Fruit fly (Drosophila melanogaster) whole organism, embryonic: Measurements from ENCODE around the gene Nos.

Experiments used
- Asciz ChIP-seq: fragments of 200-800 bp; sonication (Bioruptor generic); optimal IDR thresholded peaks from 2 replicates; lab custom pipeline; 2017; ENCODE audit warnings: missing biosample characterization, mild to moderate bottlenecking, missing genetic modification characterization, missing genetic modification reagents
- CG10366 ChIP-seq: fragments of 200-800 bp; sonication (Bioruptor generic); IDR thresholded peaks from 2 replicates; pipeline ENCODE4 v1.3.6; 2022; ENCODE audit warnings: missing biosample characterization, missing genetic modification characterization
- CG10462 ChIP-seq: fragments of 200-800 bp; sonication (Bioruptor generic); optimal IDR thresholded peaks from 2 replicates; lab custom pipeline; 2016; ENCODE audit warnings: missing biosample characterization, missing genetic modification characterization
- CG11247 ChIP-seq: fragments of 200-800 bp; sonication (Bioruptor generic); IDR thresholded peaks from 2 replicates; pipeline ENCODE4 v1.3.6; 2022; ENCODE audit warnings: missing biosample characterization, missing genetic modification characterization
- CG1233 ChIP-seq: fragments of 200-800 bp; sonication (Bioruptor generic); optimal IDR thresholded peaks from 4 replicates; lab custom pipeline; 2018; ENCODE audit warnings: missing biosample characterization, mild to moderate bottlenecking, missing genetic modification characterization
- CG12744 ChIP-seq: fragments of 200-800 bp; sonication (Bioruptor generic); optimal IDR thresholded peaks from 2 replicates; lab custom pipeline; 2016; ENCODE audit warnings: missing biosample characterization, missing genetic modification characterization
- CG14014 ChIP-seq: fragments of 200-800 bp; sonication (Bioruptor generic); IDR thresholded peaks from 2 replicates; pipeline ENCODE4 v1.3.6; 2022; ENCODE audit warnings: missing biosample characterization, missing genetic modification characterization
- CG1647 ChIP-seq: fragments of 200-800 bp; sonication (Bioruptor generic); optimal IDR thresholded peaks from 3 replicates; lab custom pipeline; 2016; ENCODE audit warnings: missing biosample characterization, missing genetic modification characterization
- CG16813 ChIP-seq: fragments of 200-800 bp; sonication (Bioruptor generic); IDR thresholded peaks from 3 replicates; pipeline ENCODE4 v1.3.6; 2022; ENCODE audit warnings: missing biosample characterization, missing genetic modification characterization; ENCODE audit not compliant: partially characterized antibody
- CG17802 ChIP-seq: fragments of 200-800 bp; sonication (Bioruptor generic); optimal IDR thresholded peaks from 2 replicates; lab custom pipeline; 2018; ENCODE audit warnings: missing biosample characterization, mild to moderate bottlenecking, missing genetic modification characterization, moderate library complexity
- CG3163 ChIP-seq: fragments of 200-800 bp; sonication (Bioruptor generic); optimal IDR thresholded peaks from 3 replicates; lab custom pipeline; 2016; ENCODE audit warnings: missing biosample characterization, missing genetic modification characterization
- CG4360 ChIP-seq: fragments of 200-800 bp; sonication (Bioruptor generic); IDR thresholded peaks from 2 replicates; pipeline ENCODE4 v1.3.6; 2022; ENCODE audit warnings: missing biosample characterization, missing genetic modification characterization
- CG4617 ChIP-seq: fragments of 200-800 bp; sonication (Bioruptor generic); optimal IDR thresholded peaks from 3 replicates; lab custom pipeline; 2016; ENCODE audit warnings: missing biosample characterization, missing genetic modification characterization, borderline replicate concordance
- CG6683 ChIP-seq: fragments of 200-800 bp; sonication (Bioruptor generic); optimal IDR thresholded peaks from 2 replicates; lab custom pipeline; 2017; ENCODE audit warnings: missing biosample characterization, mild to moderate bottlenecking, missing genetic modification characterization, missing genetic modification reagents
- CG6765 ChIP-seq: fragments of 200-800 bp; sonication (Bioruptor generic); optimal IDR thresholded peaks from 3 replicates; lab custom pipeline; 2017; ENCODE audit warnings: missing biosample characterization, mild to moderate bottlenecking, missing genetic modification characterization
- CG8765 ChIP-seq: fragments of 200-800 bp; sonication (Bioruptor generic); IDR thresholded peaks from 2 replicates; pipeline ENCODE4 v1.3.6; 2022; ENCODE audit warnings: missing biosample characterization, missing genetic modification characterization
- CG9437 ChIP-seq: fragments of 200-800 bp; sonication (Bioruptor generic); optimal IDR thresholded peaks from 2 replicates; lab custom pipeline; 2018; ENCODE audit warnings: missing biosample characterization, mild to moderate bottlenecking, missing genetic modification characterization
- CG9876 ChIP-seq: fragments of 200-800 bp; sonication (Bioruptor generic); optimal IDR thresholded peaks from 2 replicates; lab custom pipeline; 2016; ENCODE audit warnings: missing biosample characterization, missing genetic modification characterization
- Camta ChIP-seq: fragments of 200-800 bp; sonication (Bioruptor generic); optimal IDR thresholded peaks from 2 replicates; lab custom pipeline; 2016; ENCODE audit warnings: missing biosample characterization, missing genetic modification characterization
- CoRest ChIP-seq: fragments of 200-800 bp; sonication (Bioruptor generic); optimal IDR thresholded peaks from 3 replicates; lab custom pipeline; 2018; ENCODE audit warnings: missing biosample characterization, mild to moderate bottlenecking, missing genetic modification characterization, moderate library complexity
- Dll ChIP-seq: fragments of 200-800 bp; sonication (Bioruptor generic); IDR thresholded peaks from 4 replicates; pipeline ENCODE4 v1.3.6; 2022; ENCODE audit warnings: missing biosample characterization, missing genetic modification characterization; ENCODE audit not compliant: partially characterized antibody
- E2f1 ChIP-seq: fragments of 200-800 bp; sonication (Bioruptor generic); IDR thresholded peaks from 2 replicates; pipeline ENCODE4 v1.3.6; 2022; ENCODE audit warnings: missing biosample characterization, missing genetic modification characterization
- HHEX ChIP-seq: fragments of 200-800 bp; sonication (Bioruptor generic); optimal IDR thresholded peaks from 3 replicates; lab custom pipeline; 2017; ENCODE audit warnings: missing biosample characterization, mild to moderate bottlenecking, missing genetic modification characterization, missing genetic modification reagents
- HLH54F ChIP-seq: fragments of 200-800 bp; sonication (Bioruptor generic); optimal IDR thresholded peaks from 3 replicates; lab custom pipeline; 2016; ENCODE audit warnings: missing biosample characterization, missing genetic modification characterization
- HLHmδ ChIP-seq: fragments of 200-800 bp; sonication (Bioruptor generic); optimal IDR thresholded peaks from 2 replicates; lab custom pipeline; 2018; ENCODE audit warnings: missing biosample characterization, mild to moderate bottlenecking, missing genetic modification characterization, moderate library complexity
- MBD-R2 ChIP-seq: fragments of 200-800 bp; sonication (Bioruptor generic); IDR thresholded peaks from 2 replicates; pipeline ENCODE4 v1.3.6; 2022; ENCODE audit warnings: missing biosample characterization, missing genetic modification characterization
- NC2α ChIP-seq: fragments of 200-800 bp; sonication (Bioruptor generic); optimal IDR thresholded peaks from 2 replicates; lab custom pipeline; 2016; ENCODE audit warnings: missing biosample characterization, missing genetic modification characterization
- Nf-YC ChIP-seq: fragments of 200-800 bp; optimal IDR thresholded peaks from 3 replicates; lab custom pipeline; 2019; ENCODE audit warnings: missing biosample characterization, mild to moderate bottlenecking, missing genetic modification characterization, moderate library complexity
- Rfx ChIP-seq: fragments of 200-800 bp; sonication (Bioruptor generic); IDR thresholded peaks from 2 replicates; pipeline ENCODE4 v1.3.6; 2022; ENCODE audit warnings: missing biosample characterization, missing genetic modification characterization
- Stat92E ChIP-seq, 3 experiments: fragments of >200 bp in 2 of 3; fragments of 200-800 bp in 1 of 3; sonication (Bioruptor generic) in 1 of 3; optimal IDR thresholded peaks; 2 replicates each; lab custom pipeline; 2017 to 2019; ENCODE audit warnings: missing biosample characterization in 3 of 3, missing genetic modification characterization in 3 of 3, mild to moderate bottlenecking in 1 of 3, moderate library complexity in 1 of 3
- ab ChIP-seq: fragments of 200-800 bp; sonication (Bioruptor generic); optimal IDR thresholded peaks from 2 replicates; lab custom pipeline; 2016; ENCODE audit warnings: missing biosample characterization, missing genetic modification characterization
- aop ChIP-seq: fragments of 200-800 bp; sonication (Bioruptor generic); IDR thresholded peaks from 2 replicates; pipeline ENCODE4 v1.3.6; 2022; ENCODE audit warnings: missing biosample characterization, missing genetic modification characterization
- ato ChIP-seq: fragments of 200-800 bp; sonication (Bioruptor generic); IDR thresholded peaks from 2 replicates; pipeline ENCODE4 v1.3.6; 2022; ENCODE audit warnings: missing biosample characterization, missing genetic modification characterization; ENCODE audit not compliant: partially characterized antibody
- bsh ChIP-seq, 2 experiments: fragments of 200-800 bp; sonication (Bioruptor generic); optimal IDR thresholded peaks; 2 replicates each; lab custom pipeline; 2017 to 2018; ENCODE audit warnings: mild to moderate bottlenecking in 2 of 2, missing biosample characterization in 2 of 2, missing genetic modification characterization in 2 of 2, moderate library complexity in 1 of 2
- cwo ChIP-seq: fragments of 200-800 bp; sonication (Bioruptor generic); optimal IDR thresholded peaks from 3 replicates; lab custom pipeline; 2017; ENCODE audit warnings: missing biosample characterization, missing genetic modification characterization, mild to moderate bottlenecking, moderate library complexity, missing genetic modification reagents
- dimm ChIP-seq: fragments of 200-800 bp; sonication (Bioruptor generic); IDR thresholded peaks from 2 replicates; pipeline ENCODE4 v1.3.6; 2022; ENCODE audit warnings: missing biosample characterization, missing genetic modification characterization
- ewg ChIP-seq: fragments of 200-800 bp; sonication (Bioruptor generic); optimal IDR thresholded peaks from 3 replicates; lab custom pipeline; 2017; ENCODE audit warnings: mild to moderate bottlenecking, missing biosample characterization, missing genetic modification reagents, missing genetic modification characterization
- gem ChIP-seq: fragments of 200-800 bp; sonication (Bioruptor generic); optimal IDR thresholded peaks from 2 replicates; lab custom pipeline; 2019; ENCODE audit warnings: missing biosample characterization, mild to moderate bottlenecking, missing genetic modification characterization, moderate library complexity
- gsb-n ChIP-seq: fragments of 200-800 bp; sonication (Bioruptor generic); optimal IDR thresholded peaks from 3 replicates; lab custom pipeline; 2018; ENCODE audit warnings: missing biosample characterization, mild to moderate bottlenecking, missing genetic modification characterization
- jigr1 ChIP-seq: fragments of 200-800 bp; sonication (Bioruptor generic); IDR thresholded peaks from 3 replicates; pipeline ENCODE4 v1.3.6; 2022; ENCODE audit warnings: missing biosample characterization, missing genetic modification characterization
- kah ChIP-seq: fragments of 200-800 bp; sonication (Bioruptor generic); optimal IDR thresholded peaks from 2 replicates; lab custom pipeline; 2018; ENCODE audit warnings: missing biosample characterization, mild to moderate bottlenecking, missing genetic modification characterization
- lola ChIP-seq, 3 experiments: fragments of >200 bp in 2 of 3; fragments of 200-800 bp in 1 of 3; sonication (Bioruptor generic) in 1 of 3; optimal IDR thresholded peaks; 2 replicates each; lab custom pipeline; 2017 to 2019; ENCODE audit warnings: missing biosample characterization in 3 of 3, missing genetic modification characterization in 3 of 3, mild to moderate bottlenecking in 1 of 3, moderate library complexity in 1 of 3
- pan ChIP-seq, 4 experiments: fragments of >200 bp in 3 of 4; fragments of 200-800 bp in 1 of 4; sonication (Bioruptor generic) in 1 of 4; optimal IDR thresholded peaks in 3 of 4; IDR thresholded peaks in 1 of 4; 2 replicates each; pipeline versions ENCODE4 v1.3.6 to Lab custom; 2017 to 2022; ENCODE audit warnings: missing biosample characterization in 2 of 4, missing genetic modification characterization in 2 of 4, mixed read lengths in 1 of 4
- repo ChIP-seq: fragments of 200-800 bp; sonication (Bioruptor generic); optimal IDR thresholded peaks from 2 replicates; lab custom pipeline; 2016; ENCODE audit warnings: missing biosample characterization, missing genetic modification characterization
- row ChIP-seq: fragments of 200-800 bp; sonication (Bioruptor generic); IDR thresholded peaks from 3 replicates; pipeline ENCODE4 v1.3.6; 2022; ENCODE audit warnings: missing biosample characterization, missing genetic modification characterization
- sd ChIP-seq: fragments of 200-800 bp; sonication (Bioruptor generic); optimal IDR thresholded peaks from 3 replicates; lab custom pipeline; 2018; ENCODE audit warnings: missing biosample characterization, mild to moderate bottlenecking, missing genetic modification characterization, moderate library complexity
- sna ChIP-seq: fragments of 200-800 bp; sonication (Bioruptor generic); IDR thresholded peaks from 2 replicates; pipeline ENCODE4 v1.3.6; 2022; ENCODE audit warnings: missing biosample characterization, missing genetic modification characterization; ENCODE audit not compliant: partially characterized antibody
- tin ChIP-seq: fragments of 200-800 bp; sonication (Bioruptor generic); optimal IDR thresholded peaks from 3 replicates; lab custom pipeline; 2016; ENCODE audit warnings: missing biosample characterization, missing genetic modification characterization
- yki ChIP-seq: fragments of >200 bp; optimal IDR thresholded peaks from 3 replicates; lab custom pipeline; 2018

Gene Nos

DNA sequence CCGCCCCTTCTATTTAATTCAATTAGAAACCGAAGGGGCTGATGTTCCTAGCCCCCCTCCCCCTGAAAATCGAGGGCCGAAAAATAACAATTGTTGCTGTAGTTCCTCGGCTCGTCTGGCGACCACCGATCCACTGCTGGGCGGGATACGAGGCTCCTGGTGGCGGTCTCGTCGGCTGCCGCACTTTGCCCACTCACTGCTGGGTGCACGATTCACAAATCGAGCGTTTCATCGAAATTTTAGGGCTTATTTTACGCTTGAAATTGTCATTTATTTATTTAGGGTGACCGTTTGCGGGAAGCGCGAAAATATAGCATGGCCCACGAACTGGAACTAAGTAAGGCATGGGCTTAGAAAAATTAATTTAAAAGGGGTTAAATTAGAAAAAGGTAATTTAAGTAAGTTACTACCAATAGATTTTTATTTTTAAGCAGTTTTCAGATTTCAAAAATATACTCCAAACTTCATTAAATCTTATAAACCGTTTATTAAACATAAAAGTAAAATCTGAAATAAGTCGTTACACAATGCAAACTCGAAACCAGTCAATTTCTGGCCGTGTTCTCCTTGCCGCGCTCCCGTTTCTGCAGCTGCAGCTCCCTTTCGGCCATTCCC lies 19.1 kb upstream of the Nos start, which contains the start of gene Dnz1 (continued):
- TF ChIP-seq Dll (no peak), pan (optimal IDR thresholded peaks at IDR 0.05; lab: Kevin White, UChicago) (no peak), pan (GFP tag; optimal IDR thresholded peaks at IDR 0.05 in 1 of 2, IDR thresholded peaks at IDR 0.05 in 1 of 2) (peak in 1 of 2 experiments; percentile 47), kah (GFP tag; lab: Kevin White, UChicago) (no peak), CG17802 (tag; lab: Kevin White, UChicago) (no peak), CG3163 (GFP tag; lab: Kevin White, UChicago) (no peak), lola (GFP tag; optimal IDR thresholded peaks at IDR 0.05; lab: Kevin White, UChicago) (no peak), gsb-n (tag; lab: Kevin White, UChicago) (peak; percentile 54), row (GFP tag; lab: Robert Waterston, UW) (peak; percentile 89), aop (GFP tag; lab: Robert Waterston, UW) (no peak), tin (GFP tag; lab: Kevin White, UChicago) (peak; percentile 27), CG6765 (GFP tag; lab: Kevin White, UChicago) (no peak), HLHmδ (GFP tag; lab: Kevin White, UChicago) (no peak), CG4617 (GFP tag; lab: Kevin White, UChicago) (peak; percentile 39), cwo (peak; percentile 38), HLH54F (peak; percentile 38), repo (GFP tag; lab: Kevin White, UChicago) (no peak), ato (GFP tag; lab: Robert Waterston, UW) (no peak), CoRest (tag; lab: Kevin White, UChicago) (peak; percentile 52), CG10462 (GFP tag; lab: Kevin White, UChicago) (no peak), CG9437 (no peak), MBD-R2 (GFP tag; lab: Robert Waterston, UW) (peak; percentile 67), Rfx (GFP tag; lab: Robert Waterston, UW) (peak; percentile 88), CG1233 (GFP tag; lab: Kevin White, UChicago) (peak; percentile 24), sna (no peak), yki (lab: Kevin White, UChicago) (no peak), CG14014 (GFP tag; lab: Robert Waterston, UW) (peak; percentile 77), E2f1 (0 out of 2 replicates have a peak, but pooled peaks have one; percentile 20), CG11247 (GFP tag; lab: Robert Waterston, UW) (peak; percentile 75), gem (peak; percentile 73), HHEX (GFP tag; lab: Kevin White, UChicago) (peak; percentile 1)

DNA sequence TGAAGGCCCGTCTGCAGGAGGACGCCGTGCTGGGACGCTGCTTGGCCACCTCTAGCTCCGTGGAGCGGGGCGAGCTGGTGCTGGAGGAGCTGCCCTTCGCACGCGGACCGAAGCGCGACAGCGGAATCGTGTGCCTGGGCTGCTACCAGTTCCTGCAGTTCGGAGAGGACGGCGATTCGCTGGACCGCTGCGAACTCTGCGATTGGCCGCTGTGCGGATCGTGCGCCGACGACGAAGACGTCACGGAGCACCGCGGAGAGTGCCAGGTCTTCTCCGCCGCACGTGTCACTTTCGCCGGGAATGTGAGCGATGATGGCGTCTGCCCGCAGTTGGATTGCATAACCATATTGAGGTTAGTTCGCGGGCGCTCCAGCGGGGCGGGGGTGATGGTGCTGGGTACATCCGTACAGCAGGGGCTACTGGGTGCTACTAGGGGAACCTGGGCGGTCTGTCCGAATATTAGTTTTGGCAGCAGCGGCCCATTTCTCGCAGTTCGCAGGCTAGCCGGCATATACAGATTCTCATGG lies 14.1 kb upstream of the Nos start:
- TF ChIP-seq dimm (GFP tag; lab: Robert Waterston, UW): no peak
- 0 out of 3 replicates have a peak, but pooled peaks have one; percentile 11 for TF ChIP-seq jigr1 (GFP tag; lab: Robert Waterston, UW)
- no peak for TF ChIP-seq ab (GFP tag; lab: Kevin White, UChicago)
- TF ChIP-seq CG1647 (GFP tag; lab: Kevin White, UChicago): no peak
- TF ChIP-seq Nf-YC (tag; lab: Kevin White, UChicago): peak; percentile 61
- TF ChIP-seq CG9876 (GFP tag; lab: Kevin White, UChicago): no peak
- no peak for TF ChIP-seq bsh (GFP tag; optimal IDR thresholded peaks at IDR 0.05; lab: Kevin White, UChicago)
- TF ChIP-seq CG12744 (GFP tag; lab: Kevin White, UChicago): no peak
- TF ChIP-seq CG4360 (GFP tag; lab: Robert Waterston, UW): no peak
- no peak for TF ChIP-seq sna
- TF ChIP-seq CG6683 (GFP tag; lab: Kevin White, UChicago): no peak
- no peak for TF ChIP-seq CG8765 (GFP tag; lab: Robert Waterston, UW)
- peak; percentile 23 for TF ChIP-seq sd
- no peak for TF ChIP-seq Stat92E (GFP tag; optimal IDR thresholded peaks at IDR 0.05; lab: Kevin White, UChicago)
- TF ChIP-seq NC2α: no peak
- no peak for TF ChIP-seq ewg (GFP tag; lab: Kevin White, UChicago)
- TF ChIP-seq CG16813 (GFP tag; lab: Robert Waterston, UW): 0 out of 3 replicates have a peak, but pooled peaks have one; percentile 17
- TF ChIP-seq Asciz (GFP tag; lab: Kevin White, UChicago): no peak
- TF ChIP-seq Camta (GFP tag; lab: Kevin White, UChicago): no peak
- no peak for TF ChIP-seq CG10366 (GFP tag; lab: Robert Waterston, UW)
